Worm (Caenorhabditis elegans) whole organism, L4 larva: ENCODE data around the gene F26F2.5.
A peak's percentile ranks its signal among the peaks of the same experiment; 100 is the strongest.

ENCODE experiments used
- D1046.2 ChIP-seq: fragments of 200-800 bp; sonication (Bioruptor generic); IDR thresholded peaks from 2 replicates; pipeline ENCODE4 v1.3.6; 2022; ENCODE audit warnings: missing genetic modification characterization, missing compliant biosample characterization
- F10B5.3 ChIP-seq: sonication (generic microtip); optimal IDR thresholded peaks from 2 replicates; lab custom pipeline; 2016; ENCODE audit warnings: mild to moderate bottlenecking, missing genetic modification characterization, missing compliant biosample characterization
- F37D6.2 ChIP-seq: sonication (generic microtip); optimal IDR thresholded peaks from 2 replicates; lab custom pipeline; 2016; ENCODE audit warnings: mild to moderate bottlenecking, missing genetic modification characterization, missing compliant biosample characterization
- F44E2.7 ChIP-seq: fragments of 200-800 bp; sonication (Bioruptor generic); IDR thresholded peaks from 2 replicates; pipeline ENCODE4 v2.1.2; 2022; ENCODE audit warnings: missing genetic modification characterization, missing compliant biosample characterization
- R02D3.7 ChIP-seq: fragments of 150-350 bp; sonication (generic microtip); optimal IDR thresholded peaks from 3 replicates; lab custom pipeline; 2014; ENCODE audit warnings: missing biosample characterization, missing genetic modification characterization
- T20F7.1 ChIP-seq: fragments of 200-800 bp; sonication (Bioruptor generic); optimal IDR thresholded peaks from 2 replicates; lab custom pipeline; 2018; ENCODE audit warnings: mild to moderate bottlenecking, missing genetic modification characterization, missing compliant biosample characterization
- T26A8.4 ChIP-seq: fragments of 200-800 bp; sonication (Bioruptor generic); IDR thresholded peaks from 2 replicates; pipeline ENCODE4 v1.3.6; 2022; ENCODE audit warnings: missing genetic modification characterization, missing compliant biosample characterization
- ZK546.5 ChIP-seq, 2 experiments: sonication (generic microtip); optimal IDR thresholded peaks; 2 replicates each; lab custom pipeline; 2017; ENCODE audit warnings: missing biosample characterization in 2 of 2, missing genetic modification characterization in 2 of 2
- aha-1 ChIP-seq: fragments of 150-350 bp; peaks from one replicate; lab custom pipeline; 2014; ENCODE audit warnings: missing biosample characterization, missing genetic modification characterization
- attf-4 ChIP-seq: sonication (generic microtip); optimal IDR thresholded peaks from 3 replicates; lab custom pipeline; 2017; ENCODE audit warnings: missing biosample characterization, missing genetic modification characterization
- ceh-20 ChIP-seq: fragments of 200-800 bp; sonication (Bioruptor generic); IDR thresholded peaks from 2 replicates; pipeline ENCODE4 v1.3.6; 2022; ENCODE audit warnings: missing genetic modification reagents, missing genetic modification characterization, missing compliant biosample characterization
- ceh-28 ChIP-seq: fragments of 150-350 bp; optimal IDR thresholded peaks from 2 replicates; lab custom pipeline; 2014; ENCODE audit warnings: missing biosample characterization, missing genetic modification reagents, missing genetic modification characterization
- ceh-32 ChIP-seq: sonication (generic microtip); optimal IDR thresholded peaks from 2 replicates; lab custom pipeline; 2016; ENCODE audit warnings: mild to moderate bottlenecking, missing genetic modification characterization, missing compliant biosample characterization; ENCODE audit not compliant: poor library complexity
- ceh-44 ChIP-seq: fragments of 200-800 bp; sonication (Bioruptor generic); IDR thresholded peaks from 2 replicates; pipeline ENCODE4 v1.3.6; 2022; ENCODE audit warnings: missing genetic modification reagents, missing genetic modification characterization, missing compliant biosample characterization
- ceh-62 ChIP-seq: sonication (generic microtip); optimal IDR thresholded peaks from 2 replicates; lab custom pipeline; 2017; ENCODE audit warnings: missing biosample characterization, missing genetic modification characterization
- ceh-82 ChIP-seq: sonication (generic microtip); optimal IDR thresholded peaks from 2 replicates; lab custom pipeline; 2017; ENCODE audit warnings: missing biosample characterization, missing genetic modification characterization
- ces-1 ChIP-seq: fragments of 150-350 bp; sonication (generic microtip); optimal IDR thresholded peaks from 4 replicates; lab custom pipeline; 2014; ENCODE audit warnings: missing biosample characterization, missing genetic modification reagents, missing genetic modification characterization
- cey-2 ChIP-seq: sonication (generic microtip); optimal IDR thresholded peaks from 3 replicates; lab custom pipeline; 2017; ENCODE audit warnings: missing genetic modification characterization, mild to moderate bottlenecking, missing compliant biosample characterization, antibody characterized with exemption, borderline replicate concordance; ENCODE audit not compliant: insufficient read depth
- ctbp-1 ChIP-seq: fragments of 200-800 bp; sonication (Bioruptor generic); IDR thresholded peaks from 2 replicates; pipeline ENCODE4 v1.3.6; 2022; ENCODE audit warnings: missing genetic modification reagents, missing genetic modification characterization, missing compliant biosample characterization
- daf-19 ChIP-seq: fragments of 200-800 bp; sonication (Bioruptor generic); conservative IDR thresholded peaks from 2 replicates; pipeline ENCODE4 v1.3.6; 2022; ENCODE audit warnings: missing genetic modification characterization, missing compliant biosample characterization
- dmd-8 ChIP-seq: fragments of 200-800 bp; sonication (Bioruptor generic); IDR thresholded peaks from 2 replicates; pipeline ENCODE4 v1.3.6; 2022; ENCODE audit warnings: missing genetic modification characterization, missing compliant biosample characterization
- dmd-9 ChIP-seq: fragments of 200-800 bp; sonication (Bioruptor generic); IDR thresholded peaks from 2 replicates; pipeline ENCODE4 v1.3.6; 2022; ENCODE audit warnings: missing genetic modification reagents, missing genetic modification characterization, missing compliant biosample characterization
- dpl-1 ChIP-seq: fragments of 150-350 bp; optimal IDR thresholded peaks from 2 replicates; lab custom pipeline; 2014; ENCODE audit warnings: missing biosample characterization, missing genetic modification reagents, missing genetic modification characterization
- dve-1 ChIP-seq: sonication (generic microtip); optimal IDR thresholded peaks from 2 replicates; lab custom pipeline; 2017; ENCODE audit warnings: antibody characterized with exemption, mild to moderate bottlenecking, missing genetic modification characterization, missing compliant biosample characterization; ENCODE audit not compliant: insufficient read depth
- fkh-10 ChIP-seq: fragments of 150-350 bp; optimal IDR thresholded peaks from 2 replicates; lab custom pipeline; 2014; ENCODE audit warnings: missing biosample characterization, missing genetic modification reagents, missing genetic modification characterization
- fos-1 ChIP-seq: fragments of 150-350 bp; optimal IDR thresholded peaks from 2 replicates; lab custom pipeline; 2014; ENCODE audit warnings: missing biosample characterization, missing genetic modification characterization
- hlh-11 ChIP-seq: fragments of 200-800 bp; sonication (Bioruptor generic); optimal IDR thresholded peaks from 2 replicates; lab custom pipeline; 2018; ENCODE audit warnings: mild to moderate bottlenecking, missing genetic modification characterization, missing compliant biosample characterization
- hlh-30 ChIP-seq: sonication (generic microtip); optimal IDR thresholded peaks from 2 replicates; lab custom pipeline; 2017; ENCODE audit warnings: antibody characterized with exemption, mild to moderate bottlenecking, missing genetic modification characterization, missing compliant biosample characterization; ENCODE audit not compliant: insufficient read depth
- lin-1 ChIP-seq: fragments of 200-800 bp; sonication (Bioruptor generic); IDR thresholded peaks from 2 replicates; pipeline ENCODE4 v1.3.6; 2022; ENCODE audit warnings: missing genetic modification reagents, missing genetic modification characterization, missing compliant biosample characterization
- lin-15B ChIP-seq: fragments of 150-350 bp; sonication (generic microtip); optimal IDR thresholded peaks from 3 replicates; lab custom pipeline; 2014; ENCODE audit warnings: missing biosample characterization, missing genetic modification characterization
- lin-29 ChIP-seq: fragments of 200-800 bp; sonication (Bioruptor generic); IDR thresholded peaks from 2 replicates; pipeline ENCODE4 v1.3.6; 2022; ENCODE audit warnings: missing genetic modification reagents, missing genetic modification characterization, missing compliant biosample characterization
- lin-38 ChIP-seq: fragments of 200-800 bp; sonication (Bioruptor generic); IDR thresholded peaks from 2 replicates; pipeline ENCODE4 v1.3.6; 2022; ENCODE audit warnings: missing genetic modification reagents, missing genetic modification characterization, missing compliant biosample characterization
- madf-9 ChIP-seq: fragments of 200-800 bp; sonication (Bioruptor generic); conservative IDR thresholded peaks from 2 replicates; pipeline ENCODE4 v1.3.6; 2022; ENCODE audit warnings: missing genetic modification reagents, missing genetic modification characterization, missing compliant biosample characterization
- mdt-29 ChIP-seq: fragments of 200-800 bp; sonication (Bioruptor generic); IDR thresholded peaks from 2 replicates; pipeline ENCODE4 v1.3.6; 2022; ENCODE audit warnings: missing genetic modification reagents, missing genetic modification characterization, missing compliant biosample characterization
- nhr-10 ChIP-seq: fragments of 150-350 bp; optimal IDR thresholded peaks from 2 replicates; lab custom pipeline; 2014; ENCODE audit warnings: missing biosample characterization, missing genetic modification characterization
- nhr-237 ChIP-seq: sonication (generic microtip); optimal IDR thresholded peaks from 2 replicates; lab custom pipeline; 2017; ENCODE audit warnings: missing biosample characterization, missing genetic modification characterization
- nhr-28 ChIP-seq: fragments of 150-350 bp; optimal IDR thresholded peaks from 2 replicates; lab custom pipeline; 2014; ENCODE audit warnings: missing biosample characterization, missing genetic modification characterization
- nhr-42 ChIP-seq: fragments of 200-800 bp; sonication (Bioruptor generic); IDR thresholded peaks from 2 replicates; pipeline ENCODE4 v1.3.6; 2022; ENCODE audit warnings: missing genetic modification characterization, missing compliant biosample characterization
- nhr-76 ChIP-seq: fragments of 150-350 bp; optimal IDR thresholded peaks from 2 replicates; lab custom pipeline; 2014; ENCODE audit warnings: missing biosample characterization, missing genetic modification characterization
- nhr-77 ChIP-seq: fragments of 150-350 bp; optimal IDR thresholded peaks from 2 replicates; lab custom pipeline; 2014; ENCODE audit warnings: missing biosample characterization, missing genetic modification characterization
- rbr-2 ChIP-seq: sonication (generic microtip); optimal IDR thresholded peaks from 2 replicates; lab custom pipeline; 2016; ENCODE audit warnings: missing genotype, missing genetic modification characterization, missing compliant biosample characterization
- sdz-12 ChIP-seq: fragments of 200-800 bp; sonication (Bioruptor generic); optimal IDR thresholded peaks from 2 replicates; lab custom pipeline; 2018; ENCODE audit warnings: mild to moderate bottlenecking, missing genetic modification characterization, missing compliant biosample characterization
- skn-1 ChIP-seq: fragments of 150-350 bp; optimal IDR thresholded peaks from 2 replicates; lab custom pipeline; 2014; ENCODE audit warnings: missing biosample characterization, missing genetic modification characterization
- snpc-4 ChIP-seq: fragments of 150-350 bp; optimal IDR thresholded peaks from 2 replicates; lab custom pipeline; 2014; ENCODE audit warnings: missing biosample characterization, missing genetic modification characterization
- spr-1 ChIP-seq: sonication (generic microtip); optimal IDR thresholded peaks from 2 replicates; lab custom pipeline; 2016; ENCODE audit warnings: mild to moderate bottlenecking, missing genetic modification characterization, missing compliant biosample characterization
- tra-1 ChIP-seq: fragments of 200-800 bp; sonication (Bioruptor generic); IDR thresholded peaks from 2 replicates; pipeline ENCODE4 v1.3.6; 2022; ENCODE audit warnings: missing genetic modification reagents, missing genetic modification characterization, missing compliant biosample characterization
- unc-130 ChIP-seq: sonication (generic microtip); optimal IDR thresholded peaks from 2 replicates; lab custom pipeline; 2016; ENCODE audit warnings: missing genetic modification reagents, missing genetic modification characterization, missing compliant biosample characterization
- zag-1 ChIP-seq: fragments of 150-350 bp; optimal IDR thresholded peaks from 2 replicates; lab custom pipeline; 2014; ENCODE audit warnings: missing biosample characterization, missing genetic modification characterization
- zfp-2 ChIP-seq: sonication (generic microtip); optimal IDR thresholded peaks from 2 replicates; lab custom pipeline; 2016; ENCODE audit warnings: mild to moderate bottlenecking, missing genetic modification characterization, missing compliant biosample characterization
- zip-11 ChIP-seq: fragments of 200-800 bp; sonication (Bioruptor generic); IDR thresholded peaks from 2 replicates; pipeline ENCODE4 v1.3.6; 2022; ENCODE audit warnings: missing genetic modification characterization, missing compliant biosample characterization
- zip-2 ChIP-seq: fragments of 150-350 bp; optimal IDR thresholded peaks from 2 replicates; lab custom pipeline; 2014; ENCODE audit warnings: missing biosample characterization, missing genetic modification characterization
- ztf-7 ChIP-seq: fragments of 150-350 bp; optimal IDR thresholded peaks from 2 replicates; lab custom pipeline; 2014; ENCODE audit warnings: missing biosample characterization, missing genetic modification characterization

The F26F2.5 gene

DNA sequence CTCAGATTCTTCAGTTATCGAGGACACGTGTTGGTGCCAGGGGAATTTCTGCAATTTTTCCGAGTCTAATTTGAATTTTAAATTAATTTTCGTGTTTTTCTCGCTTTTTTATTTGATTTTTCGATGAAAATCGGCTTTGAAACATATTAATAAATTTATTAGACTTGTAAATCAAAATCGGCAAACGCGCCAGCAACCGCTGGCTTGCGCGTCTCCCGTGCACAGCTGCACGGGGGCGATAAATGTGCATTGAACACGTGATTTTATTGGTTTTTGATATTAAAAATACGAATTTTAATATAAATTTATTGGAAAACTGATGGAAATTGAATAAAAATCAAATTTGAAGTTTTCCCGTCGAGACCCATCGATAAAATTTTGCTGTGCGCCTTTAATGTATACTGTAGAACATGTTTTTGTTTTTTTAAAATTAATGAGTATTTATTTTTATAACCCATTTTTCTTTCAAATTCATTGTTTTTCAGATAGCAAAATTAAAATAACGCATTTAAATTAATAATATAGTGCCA lies 7.1 kb downstream of the F26F2.5 start, which contains the start of gene F26F2.7:
Gene F26F2.7 (plus strand): TSS at position 480 of the 530 bp plus-strand sequence.
- TF ChIP-seq zag-1: no peak
- peak; percentile 67 for TF ChIP-seq nhr-28 (tag; lab: Kevin White, UChicago)
- no peak for TF ChIP-seq nhr-10 (tag; lab: Kevin White, UChicago)
- no peak for TF ChIP-seq R02D3.7 (tag; lab: Kevin White, UChicago)
- no peak for TF ChIP-seq ces-1 (GFP tag; lab: Kevin White, UChicago)
- peak; percentile 98 for TF ChIP-seq hlh-30 (tag; lab: Kevin White, UChicago)
- TF ChIP-seq lin-15B: no peak
- TF ChIP-seq F44E2.7 (GFP tag; lab: Robert Waterston, UW): 0 out of 2 replicates have a peak, but pooled peaks have one; percentile 47
- TF ChIP-seq ceh-28 (tag; lab: Kevin White, UChicago): no peak
- 0 out of 2 replicates have a peak, but pooled peaks have one; percentile 31 for TF ChIP-seq ctbp-1
- TF ChIP-seq lin-38 (GFP tag; lab: Robert Waterston, UW): no peak
- no peak for TF ChIP-seq ceh-82
- peak; percentile 72 for TF ChIP-seq nhr-77 (tag; lab: Kevin White, UChicago)
- TF ChIP-seq mdt-29 (GFP tag; lab: Robert Waterston, UW): peak; percentile 75; the same call in 1 of the 2 replicates
- TF ChIP-seq attf-4: no peak
- TF ChIP-seq T26A8.4 (GFP tag; lab: Robert Waterston, UW): peak; percentile 70; the same call in 1 of the 2 replicates
- no peak for TF ChIP-seq aha-1
- no peak for TF ChIP-seq nhr-237
- peak; percentile 39; the same call in 1 of the 2 replicates for TF ChIP-seq madf-9
- peak; percentile 97 for TF ChIP-seq dve-1 (tag; lab: Kevin White, UChicago)
- no peak for TF ChIP-seq snpc-4 (tag; lab: Kevin White, UChicago)
- TF ChIP-seq F10B5.3 (tag; lab: Kevin White, UChicago): peak; percentile 68
- TF ChIP-seq spr-1: peak; percentile 70
- no peak for TF ChIP-seq skn-1 (tag; lab: Kevin White, UChicago)
- no peak for TF ChIP-seq lin-29 (GFP tag; lab: Robert Waterston, UW)
- TF ChIP-seq dpl-1 (GFP tag; lab: Kevin White, UChicago): peak; percentile 79
- TF ChIP-seq rbr-2 (tag; lab: Kevin White, UChicago): peak; percentile 84
- no peak for TF ChIP-seq D1046.2 (GFP tag; lab: Robert Waterston, UW)
- peak; percentile 65; the same call in 1 of the 2 replicates for TF ChIP-seq lin-1 (GFP tag; lab: Robert Waterston, UW)
- TF ChIP-seq ztf-7 (tag; lab: Kevin White, UChicago): no peak
- TF ChIP-seq ceh-44 (GFP tag; lab: Robert Waterston, UW): no peak
- no peak for TF ChIP-seq cey-2 (tag; lab: Kevin White, UChicago)
- TF ChIP-seq ceh-32 (tag; lab: Kevin White, UChicago): no peak
- peak; percentile 94 for TF ChIP-seq ceh-20 (GFP tag; lab: Robert Waterston, UW)
- TF ChIP-seq hlh-11 (tag; lab: Kevin White, UChicago): peak; percentile 95
- TF ChIP-seq fkh-10 (GFP tag; lab: Kevin White, UChicago): peak; percentile 17
- no peak for TF ChIP-seq nhr-76 (tag; lab: Kevin White, UChicago)
- TF ChIP-seq dmd-9 (GFP tag; lab: Robert Waterston, UW): peak; percentile 70; the same call in 1 of the 2 replicates
- no peak; the same call in 1 of the 2 replicates for TF ChIP-seq tra-1 (GFP tag; lab: Robert Waterston, UW)
- peak; percentile 66 for TF ChIP-seq unc-130
- TF ChIP-seq ceh-62 (tag; lab: Kevin White, UChicago): no peak
- no peak for TF ChIP-seq sdz-12 (GFP tag; lab: Kevin White, UChicago)
- no peak for TF ChIP-seq daf-19 (GFP tag; lab: Robert Waterston, UW)
- no peak for TF ChIP-seq zfp-2 (tag; lab: Kevin White, UChicago)
- peak; percentile 63 for TF ChIP-seq F37D6.2 (tag; lab: Kevin White, UChicago)
- TF ChIP-seq nhr-42: peak; percentile 74; the same call in 1 of the 2 replicates
- no peak for TF ChIP-seq fos-1
- TF ChIP-seq zip-11 (GFP tag; lab: Robert Waterston, UW): no peak
- TF ChIP-seq zip-2 (tag; lab: Kevin White, UChicago): no peak
- no peak for TF ChIP-seq dmd-8 (GFP tag; lab: Robert Waterston, UW)
- TF ChIP-seq T20F7.1 (GFP tag; lab: Kevin White, UChicago): no peak
- no peak for TF ChIP-seq ZK546.5 (tag; optimal IDR thresholded peaks at IDR 0.05; lab: Kevin White, UChicago)
